Worm (Caenorhabditis elegans) whole organism, midembryonic: ENCODE measurements around the gene ZK287.4.

Experiments
- T22C8.4 ChIP-seq: fragments of 200-800 bp; sonication (Bioruptor generic); IDR thresholded peaks from 2 replicates; pipeline ENCODE4 v1.3.6; 2022; ENCODE audit warnings: missing genetic modification characterization, missing compliant biosample characterization
- cog-1 ChIP-seq: sonication (generic microtip); optimal IDR thresholded peaks from 2 replicates; lab custom pipeline; 2016; ENCODE audit warnings: missing genetic modification characterization, missing compliant biosample characterization
- flt-1 ChIP-seq: fragments of 200-800 bp; sonication (Bioruptor generic); IDR thresholded peaks from 2 replicates; pipeline ENCODE4 v1.3.6; 2022; ENCODE audit warnings: missing genetic modification characterization, missing compliant biosample characterization
- ztf-29 ChIP-seq: fragments of 200-800 bp; sonication (Bioruptor generic); IDR thresholded peaks from 2 replicates; pipeline ENCODE4 v1.3.6; 2022; ENCODE audit warnings: missing genetic modification reagents, missing genetic modification characterization, missing compliant biosample characterization

DNA sequence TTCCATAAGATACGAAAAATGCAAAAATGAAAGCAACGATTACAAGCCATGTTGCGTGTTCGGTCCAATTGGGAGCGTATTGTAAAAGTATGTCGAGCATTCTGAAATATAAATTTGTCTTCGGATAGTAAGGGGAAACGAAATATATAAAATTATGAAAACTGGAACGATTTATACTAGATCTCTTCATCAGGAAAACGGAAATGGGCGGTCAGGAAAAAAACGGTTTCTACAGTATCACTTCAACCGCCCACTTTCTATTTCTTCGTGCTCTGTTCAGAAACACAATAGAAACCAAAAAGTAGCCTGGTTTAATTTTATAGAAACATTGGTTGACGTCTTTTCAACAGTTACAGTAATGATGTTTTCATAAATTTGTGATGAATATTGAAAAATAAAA is 23.9 kb downstream of the ZK287.4 start, which contains the start of gene pitr-4:
- TF ChIP-seq cog-1 (tag; lab: Kevin White, UChicago) (no peak), T22C8.4 (no peak), flt-1 (GFP tag; lab: Robert Waterston, UW) (no peak), ztf-29 (no peak)
